Worm (Caenorhabditis elegans) whole organism, early embryonic: ENCODE data around the gene cyp-13A8.

Experiments used
- B0310.2 ChIP-seq: sonication (generic microtip); optimal IDR thresholded peaks from 2 replicates; lab custom pipeline; 2016; ENCODE audit warnings: mild to moderate bottlenecking, missing genetic modification characterization, missing compliant biosample characterization
- F13C5.2 ChIP-seq: sonication (generic microtip); optimal IDR thresholded peaks from 2 replicates; lab custom pipeline; 2017; ENCODE audit warnings: mild to moderate bottlenecking, missing genetic modification characterization, inconsistent platforms, missing compliant biosample characterization
- aly-1 ChIP-seq: sonication (generic microtip); optimal IDR thresholded peaks from 2 replicates; lab custom pipeline; 2016; ENCODE audit warnings: missing genetic modification characterization, missing compliant biosample characterization
- ama-1 ChIP-seq: fragments of 150-350 bp; optimal IDR thresholded peaks from 2 replicates; lab custom pipeline; 2014
- ceh-13 ChIP-seq: fragments of 200-800 bp; sonication (Bioruptor generic); optimal IDR thresholded peaks from 2 replicates; lab custom pipeline; 2018; ENCODE audit warnings: mild to moderate bottlenecking, missing genetic modification characterization, missing compliant biosample characterization
- ceh-36 ChIP-seq: sonication (generic microtip); optimal IDR thresholded peaks from 2 replicates; lab custom pipeline; 2016; ENCODE audit warnings: missing genetic modification characterization, inconsistent platforms, missing compliant biosample characterization
- ets-7 ChIP-seq: sonication (generic microtip); optimal IDR thresholded peaks from 2 replicates; lab custom pipeline; 2016; ENCODE audit warnings: missing genotype, missing genetic modification characterization, missing compliant biosample characterization
- hmbx-1 ChIP-seq: sonication (generic microtip); optimal IDR thresholded peaks from 2 replicates; lab custom pipeline; 2016; ENCODE audit warnings: mild to moderate bottlenecking, missing genetic modification characterization, missing compliant biosample characterization
- hmg-4 ChIP-seq: fragments of 200-800 bp; sonication (Bioruptor generic); optimal IDR thresholded peaks from 2 replicates; lab custom pipeline; 2018; ENCODE audit warnings: mild to moderate bottlenecking, missing genetic modification characterization, missing compliant biosample characterization
- pes-1 ChIP-seq: fragments of 200-800 bp; sonication (Bioruptor generic); IDR thresholded peaks from 2 replicates; pipeline ENCODE4 v1.3.6; 2022; ENCODE audit warnings: missing genetic modification reagents, missing genetic modification characterization, missing compliant biosample characterization
- scrt-1 ChIP-seq: fragments of 200-800 bp; sonication (Bioruptor generic); IDR thresholded peaks from 2 replicates; pipeline ENCODE4 v1.3.6; 2022; ENCODE audit warnings: missing genetic modification characterization, missing compliant biosample characterization
- sea-1 ChIP-seq: fragments of 200-800 bp; sonication (Bioruptor generic); conservative IDR thresholded peaks from 2 replicates; pipeline ENCODE4 v1.3.6; 2022; ENCODE audit warnings: missing genetic modification characterization, missing compliant biosample characterization
- tbx-37 ChIP-seq: fragments of 200-800 bp; sonication (Bioruptor generic); conservative IDR thresholded peaks from 2 replicates; pipeline ENCODE4 v1.3.6; 2022; ENCODE audit warnings: missing genetic modification reagents, missing genetic modification characterization, missing compliant biosample characterization
- tra-4 ChIP-seq: sonication (generic microtip); optimal IDR thresholded peaks from 2 replicates; lab custom pipeline; 2017; ENCODE audit warnings: missing genetic modification characterization, missing compliant biosample characterization

The cyp-13A8 gene

ce11 chrII:9759382-9759781 is 48.0 kb downstream of the cyp-13A8 start:
- no peak for TF ChIP-seq F13C5.2 (tag; lab: Kevin White, UChicago)
- TF ChIP-seq scrt-1 = no peak
- no peak for TF ChIP-seq pes-1

ce11 chrII:9757651-9758282 is 49.6 kb downstream of the cyp-13A8 start, which contains the start of gene shk-1:
Gene shk-1, plus strand, starts transcription at chrII:9758232.
- TF ChIP-seq hmbx-1 (tag; lab: Kevin White, UChicago) (no peak), F13C5.2 (tag; lab: Kevin White, UChicago) (no peak), aly-1 (tag; lab: Kevin White, UChicago) (no peak), ets-7 (tag; lab: Kevin White, UChicago) (no peak), ama-1 (lab: Kevin White, UChicago) (no peak), ceh-13 (GFP tag; lab: Kevin White, UChicago) (no peak), pes-1 (no peak), sea-1 (no peak), tbx-37 (GFP tag; lab: Robert Waterston, UW) (no peak), ceh-36 (tag; lab: Kevin White, UChicago) (no peak), scrt-1 (no peak), B0310.2 (tag; lab: Kevin White, UChicago) (no peak), tra-4 (tag; lab: Kevin White, UChicago) (no peak), hmg-4 (GFP tag; lab: Kevin White, UChicago) (no peak)
